Worm (Caenorhabditis elegans): ENCODE measurements around the gene sri-54.
"Not testable (repeated sequence)": the region's sequence is repeated elsewhere in the genome, so short reads cannot be mapped to it uniquely, and the experiment has no call there.

sri-54 gene

ce11 chrII:3148404-3148803, 10.7 kb upstream of the sri-54 start:
- TF ChIP-seq lin-39 (tag; optimal IDR thresholded peaks at IDR 0.05), result no peak
- no peak for TF ChIP-seq daf-12 (tag; optimal IDR thresholded peaks at IDR 0.05)
- TF ChIP-seq elt-3 (tag; optimal IDR thresholded peaks at IDR 0.05), result no peak
- no peak for TF ChIP-seq egl-27 (tag; optimal IDR thresholded peaks at IDR 0.05)
- TF ChIP-seq nhr-237 (tag; optimal IDR thresholded peaks at IDR 0.05), result no peak
- no peak for TF ChIP-seq ceh-9 (tag; optimal IDR thresholded peaks at IDR 0.05)
- TF ChIP-seq nhr-76 (tag; optimal IDR thresholded peaks at IDR 0.05), result no peak
- no peak for TF ChIP-seq nhr-23 (tag; optimal IDR thresholded peaks at IDR 0.05)
- TF ChIP-seq nhr-28 (tag; optimal IDR thresholded peaks at IDR 0.05), result no peak
- TF ChIP-seq ceh-82 (tag; optimal IDR thresholded peaks at IDR 0.05), result no peak
- no peak for TF ChIP-seq ztf-4 (tag; optimal IDR thresholded peaks at IDR 0.05)
- no peak for TF ChIP-seq elt-1 (tag; optimal IDR thresholded peaks at IDR 0.05)
- no peak for TF ChIP-seq fkh-2 (tag; optimal IDR thresholded peaks at IDR 0.05)
- TF ChIP-seq ceh-16 (tag; optimal IDR thresholded peaks at IDR 0.05), result no peak

- TF ChIP-seq ZK546.5 (tag; optimal IDR thresholded peaks at IDR 0.05), result no peak
- TF ChIP-seq aly-2 (tag; optimal IDR thresholded peaks at IDR 0.05), result no peak
- no peak for TF ChIP-seq nhr-12 (tag; optimal IDR thresholded peaks at IDR 0.05)
- TF ChIP-seq jun-1 (tag; optimal IDR thresholded peaks at IDR 0.05), result no peak
- TF ChIP-seq skn-1 (tag; optimal IDR thresholded peaks at IDR 0.05), result no peak
- TF ChIP-seq pqm-1 (tag; optimal IDR thresholded peaks at IDR 0.05), result no peak
- TF ChIP-seq ceh-28 (tag; optimal IDR thresholded peaks at IDR 0.05), result no peak
- no peak for TF ChIP-seq ama-1 (optimal IDR thresholded peaks at IDR 0.05)
- no peak for TF ChIP-seq nhr-76 (tag; optimal IDR thresholded peaks at IDR 0.05)
- no peak for TF ChIP-seq pha-4 (tag; optimal IDR thresholded peaks at IDR 0.05)
- no peak for TF ChIP-seq hmg-11 (tag; optimal IDR thresholded peaks at IDR 0.05)
- TF ChIP-seq snpc-4 (tag; optimal IDR thresholded peaks at IDR 0.05), result no peak
- no peak for TF ChIP-seq fos-1 (tag; optimal IDR thresholded peaks at IDR 0.05)
- TF ChIP-seq nhr-67 (tag; optimal IDR thresholded peaks at IDR 0.05), result no peak
- no peak for TF ChIP-seq lsy-12 (tag; optimal IDR thresholded peaks at IDR 0.05)
- no peak for TF ChIP-seq nhr-43 (tag; optimal IDR thresholded peaks at IDR 0.05; ENCODE audit: poor library complexity, severe bottlenecking)
- no peak for TF ChIP-seq mdl-1 (tag; optimal IDR thresholded peaks at IDR 0.05)
- TF ChIP-seq nhr-11 (tag; optimal IDR thresholded peaks at IDR 0.05), result no peak
Observed at ce11 chrII:3145842-3146241, 8.1 kb upstream of the sri-54 start, which contains the start of gene T10D4.15. TSS of gene T10D4.15 (plus strand) at chrII:3146142.

ce11 chrII:3144552-3144951, 6.8 kb upstream of the sri-54 start, which contains the start of gene sri-43:
TSS of gene sri-43 (minus strand) at chrII:3144652.
- not testable (repeated sequence) for TF ChIP-seq skn-1, hmg-11, mml-1 (tag; optimal IDR thresholded peaks at IDR 0.05)

ce11 chrII:3142855-3143254, 5.2 kb upstream of the sri-54 start, which contains the start of gene sri-42:
TSS of gene sri-42 (minus strand) at chrII:3142955.
- TF ChIP-seq sea-2 (GFP tag; optimal IDR thresholded peaks at IDR 0.05); nhr-43 (tag; optimal IDR thresholded peaks at IDR 0.05; ENCODE audit: poor library complexity, severe bottlenecking); ceh-82 (tag; optimal IDR thresholded peaks at IDR 0.05): not testable (repeated sequence)

- no peak for TF ChIP-seq ceh-9 (tag; optimal IDR thresholded peaks at IDR 0.05)
- no peak for TF ChIP-seq skn-1 (tag; optimal IDR thresholded peaks at IDR 0.05)
- TF ChIP-seq fkh-10 (GFP tag; optimal IDR thresholded peaks at IDR 0.05), result no peak
- TF ChIP-seq daf-12 (tag; optimal IDR thresholded peaks at IDR 0.05), result no peak
- no peak for TF ChIP-seq nhr-12 (tag; optimal IDR thresholded peaks at IDR 0.05)
- no peak for TF ChIP-seq mdl-1 (tag; optimal IDR thresholded peaks at IDR 0.05)
- no peak for TF ChIP-seq ceh-16 (tag; optimal IDR thresholded peaks at IDR 0.05)
- no peak for TF ChIP-seq ama-1 (optimal IDR thresholded peaks at IDR 0.05)
- no peak for TF ChIP-seq ztf-4 (tag; optimal IDR thresholded peaks at IDR 0.05)
- TF ChIP-seq ceh-28 (tag; optimal IDR thresholded peaks at IDR 0.05), result no peak
- no peak for TF ChIP-seq sea-2 (GFP tag; optimal IDR thresholded peaks at IDR 0.05)
- TF ChIP-seq snpc-4 (tag; optimal IDR thresholded peaks at IDR 0.05), result no peak
Observed at ce11 chrII:3135293-3135692, 2.4 kb downstream of the sri-54 start.
